Worm (Caenorhabditis elegans): ENCODE data around the gene taf-8.

taf-8 gene

ce11 chrII:9668959-9669358 is at the start of gene taf-8:
TSS of gene taf-8 (plus strand) at chrII:9669318.
- TF ChIP-seq unc-62 (GFP tag; optimal IDR thresholded peaks at IDR 0.05), result no peak

ce11 chrII:9619402-9619862 is 49.7 kb upstream of the taf-8 start:
- TF ChIP-seq unc-62 (GFP tag; optimal IDR thresholded peaks at IDR 0.05), result no peak

- TF ChIP-seq unc-62 (GFP tag; optimal IDR thresholded peaks at IDR 0.05), result no peak
Measured at ce11 chrII:9619995-9620535, 49.1 kb upstream of the taf-8 start.

ce11 chrII:9620616-9621015 is 48.5 kb upstream of the taf-8 start:
- TF ChIP-seq unc-62 (GFP tag; optimal IDR thresholded peaks at IDR 0.05), result no peak

- no peak for TF ChIP-seq unc-62 (GFP tag; optimal IDR thresholded peaks at IDR 0.05)
Measured at ce11 chrII:9621121-9621520, 48.0 kb upstream of the taf-8 start.

- no peak for TF ChIP-seq unc-62 (GFP tag; optimal IDR thresholded peaks at IDR 0.05)
Measured at ce11 chrII:9621913-9622348, 47.2 kb upstream of the taf-8 start.

- TF ChIP-seq unc-62 (GFP tag; optimal IDR thresholded peaks at IDR 0.05), result no peak
Measured at ce11 chrII:9624110-9624695, 44.9 kb upstream of the taf-8 start, which contains the start of the genes dnj-20 and ZK1307.8. TSS of gene dnj-20 (minus strand) at chrII:9624176. TSS of gene ZK1307.8 (plus strand) at chrII:9624613.

ce11 chrII:9625930-9626329 is 43.2 kb upstream of the taf-8 start:
- no peak for TF ChIP-seq unc-62 (GFP tag; optimal IDR thresholded peaks at IDR 0.05)

- no peak for TF ChIP-seq unc-62 (GFP tag; optimal IDR thresholded peaks at IDR 0.05)
Measured at ce11 chrII:9636300-9636699, 32.8 kb upstream of the taf-8 start, which contains the start of gene ZK1307.7. TSS of gene ZK1307.7 (plus strand) at chrII:9636600.

ce11 chrII:9644438-9644837 is 24.7 kb upstream of the taf-8 start, which contains the start of gene fzr-1:
TSS of gene fzr-1 (minus strand) at chrII:9644466.
- TF ChIP-seq unc-62 (GFP tag; optimal IDR thresholded peaks at IDR 0.05), result no peak

ce11 chrII:9644940-9645634 is 24.0 kb upstream of the taf-8 start:
- no peak for TF ChIP-seq unc-62 (GFP tag; optimal IDR thresholded peaks at IDR 0.05)

- TF ChIP-seq unc-62 (GFP tag; optimal IDR thresholded peaks at IDR 0.05), result no peak
Measured at ce11 chrII:9646122-9646555, 23.0 kb upstream of the taf-8 start.

ce11 chrII:9646928-9647838 is 21.9 kb upstream of the taf-8 start, which contains the start of gene sqv-8:
TSS of gene sqv-8 (plus strand) at chrII:9646978.
- TF ChIP-seq unc-62 (GFP tag; optimal IDR thresholded peaks at IDR 0.05), result no peak

- TF ChIP-seq unc-62 (GFP tag; optimal IDR thresholded peaks at IDR 0.05), result no peak
Measured at ce11 chrII:9649191-9649590, 19.9 kb upstream of the taf-8 start, which contains the start of gene ZK1307.9. TSS of gene ZK1307.9 (plus strand) at chrII:9649491.

ce11 chrII:9651700-9652099 is 17.4 kb upstream of the taf-8 start, which contains the start of gene ZK1307.4:
TSS of gene ZK1307.4 (minus strand) at chrII:9651800.
- TF ChIP-seq unc-62 (GFP tag; optimal IDR thresholded peaks at IDR 0.05), result no peak

Measured in whole organism, dauer.